Worm (Caenorhabditis elegans) whole organism, young adult: ENCODE results near the gene ergi-1.
"Not testable (repeated sequence)": the region's sequence is repeated elsewhere in the genome, so short reads cannot be mapped to it uniquely, and the experiment has no call there.

ENCODE experiments used
- C06A6.2 ChIP-seq: fragments of 200-800 bp; sonication (Bioruptor generic); conservative IDR thresholded peaks from 2 replicates; pipeline ENCODE4 v1.3.6; 2022; ENCODE audit warnings: missing genetic modification characterization, missing compliant biosample characterization
- F57A8.1 ChIP-seq: fragments of 200-800 bp; sonication (Bioruptor generic); optimal IDR thresholded peaks from 2 replicates; lab custom pipeline; 2018; ENCODE audit warnings: mild to moderate bottlenecking, missing genetic modification characterization, moderate library complexity, missing compliant biosample characterization
- ccch-3 ChIP-seq: fragments of 200-800 bp; sonication (Bioruptor generic); optimal IDR thresholded peaks from 2 replicates; lab custom pipeline; 2018; ENCODE audit warnings: mild to moderate bottlenecking, missing genetic modification characterization, missing compliant biosample characterization
- fkh-3 ChIP-seq: sonication (generic microtip); optimal IDR thresholded peaks from 2 replicates; lab custom pipeline; 2016; ENCODE audit warnings: mild to moderate bottlenecking, missing genetic modification characterization, missing compliant biosample characterization
- hlh-12 ChIP-seq: sonication (generic microtip); optimal IDR thresholded peaks from 2 replicates; lab custom pipeline; 2016; ENCODE audit warnings: missing genetic modification characterization, missing compliant biosample characterization
- lin-40 ChIP-seq: sonication (generic microtip); optimal IDR thresholded peaks from 2 replicates; lab custom pipeline; 2016; ENCODE audit warnings: missing genetic modification characterization, mild to moderate bottlenecking, missing compliant biosample characterization, missing genotype, missing genetic modification reagents
- mel-28 ChIP-seq: sonication (generic microtip); optimal IDR thresholded peaks from 2 replicates; lab custom pipeline; 2016; ENCODE audit warnings: borderline replicate concordance, mild to moderate bottlenecking, missing genetic modification characterization, missing compliant biosample characterization
- nhr-90 ChIP-seq: sonication (generic microtip); optimal IDR thresholded peaks from 2 replicates; lab custom pipeline; 2016; ENCODE audit warnings: missing genotype, mild to moderate bottlenecking, missing genetic modification characterization, missing compliant biosample characterization
- snpc-1.3 ChIP-seq: sonication (generic microtip); optimal IDR thresholded peaks from 2 replicates; lab custom pipeline; 2017; ENCODE audit warnings: missing genetic modification characterization, mild to moderate bottlenecking, missing compliant biosample characterization, antibody characterized with exemption, moderate library complexity, missing genotype, missing genetic modification reagents; ENCODE audit not compliant: insufficient read depth
- snpc-4 ChIP-seq, 5 experiments: fragments of 150-350 bp in 1 of 5; sonication (generic microtip) in 4 of 5; optimal IDR thresholded peaks; 2 replicates each; lab custom pipeline; 2014 to 2018; ENCODE audit warnings: missing genetic modification characterization in 5 of 5, missing biosample characterization in 3 of 5, antibody characterized with exemption in 2 of 5, mild to moderate bottlenecking in 2 of 5, missing compliant biosample characterization in 2 of 5, missing genotype in 2 of 5, moderate library complexity in 2 of 5, missing genetic modification reagents in 1 of 5

- TF ChIP-seq fkh-3 (tag; lab: Kevin White, UChicago); snpc-1.3; ccch-3 (GFP tag; lab: Kevin White, UChicago); nhr-90 (tag; lab: Kevin White, UChicago); snpc-4 (GFP tag; optimal IDR thresholded peaks at IDR 0.05; lab: Kevin White, UChicago); snpc-4 (tag; optimal IDR thresholded peaks at IDR 0.05; lab: Kevin White, UChicago); hlh-12 (tag; lab: Kevin White, UChicago); lin-40 (tag; lab: Kevin White, UChicago); F57A8.1 (GFP tag; lab: Kevin White, UChicago); C06A6.2 (GFP tag; lab: Robert Waterston, UW): not testable (repeated sequence)
- TF ChIP-seq mel-28 (tag; lab: Kevin White, UChicago): peak; percentile 5
Measured at ce11 chrX:2058498-2059349, 23.7 kb upstream of the ergi-1 start.
